Worm (Caenorhabditis elegans): ENCODE data around the gene epic-1.

Gene epic-1

DNA sequence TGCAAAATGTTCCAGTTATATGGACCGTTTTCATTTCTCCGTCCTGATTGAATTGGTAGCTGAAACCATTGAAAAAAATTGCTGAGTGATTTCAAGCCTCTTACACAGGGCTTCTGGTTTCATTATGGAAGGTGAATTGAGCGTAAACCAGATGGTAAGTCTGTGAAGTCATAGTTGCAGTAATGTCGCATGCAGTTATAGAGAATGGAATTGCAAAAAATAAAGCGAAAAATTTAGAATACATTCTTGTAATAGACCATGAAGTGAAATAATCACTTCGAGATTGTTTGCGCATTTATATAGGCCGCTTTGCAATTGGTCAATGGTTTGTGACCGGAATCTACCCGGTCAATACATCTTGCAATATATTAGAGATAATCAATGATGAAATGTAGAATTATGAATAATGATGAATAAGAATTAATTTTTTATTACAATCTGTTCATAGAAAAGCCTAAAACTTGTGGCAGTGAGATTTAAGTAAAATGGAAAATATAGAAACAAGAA lies 1.6 kb downstream of the epic-1 start, which contains the start of gene F11E6.4 (continued):
- TF ChIP-seq aha-1 (tag) (peak; percentile 67), set-16 (GFP tag; IDR thresholded peaks at IDR 0.05) (no peak), D1046.2 (GFP tag; IDR thresholded peaks at IDR 0.05) (no peak), tra-1 (GFP tag; IDR thresholded peaks at IDR 0.05) (peak; percentile 33; the same call in 1 of the 2 replicates), egl-43 (GFP tag; IDR thresholded peaks at IDR 0.05) (no peak), cey-2 (tag; optimal IDR thresholded peaks at IDR 0.05; ENCODE audit: borderline replicate concordance, insufficient read depth) (no peak), duxl-1 (tag; optimal IDR thresholded peaks at IDR 0.05; ENCODE audit: poor library complexity) (no peak), nhr-76 (tag; optimal IDR thresholded peaks at IDR 0.05) (no peak), egl-27 (tag; optimal IDR thresholded peaks at IDR 0.05) (no peak), madf-5 (GFP tag; IDR thresholded peaks at IDR 0.05) (no peak)

DNA sequence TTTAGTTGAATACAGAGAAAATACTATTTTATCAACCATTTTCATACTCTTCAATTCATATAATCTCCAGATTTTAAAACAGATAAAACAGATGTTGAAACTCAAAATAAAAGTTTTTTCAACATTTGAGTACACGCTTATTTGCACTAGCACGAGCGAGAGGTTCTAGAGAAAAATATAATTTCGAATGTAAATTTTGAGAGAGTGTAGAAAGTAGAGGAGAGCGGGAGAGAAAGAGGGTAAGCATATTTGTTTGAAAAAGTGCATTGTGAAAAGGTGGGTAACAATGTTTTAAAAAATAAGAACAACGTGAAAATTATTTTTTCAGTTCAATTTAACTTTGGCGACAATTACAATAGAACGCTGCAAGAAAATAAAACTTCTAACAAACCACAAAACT lies 3.9 kb downstream of the epic-1 start:
- no peak for TF ChIP-seq vab-7 (GFP tag; IDR thresholded peaks at IDR 0.05)
- TF ChIP-seq unc-130 (GFP tag; optimal IDR thresholded peaks at IDR 0.05), result no peak
- TF ChIP-seq aha-1 (tag), result peak; percentile 71
- TF ChIP-seq jun-1 (tag; optimal IDR thresholded peaks at IDR 0.05), result no peak
- TF ChIP-seq dmd-6 (GFP tag; IDR thresholded peaks at IDR 0.05), result no peak

DNA sequence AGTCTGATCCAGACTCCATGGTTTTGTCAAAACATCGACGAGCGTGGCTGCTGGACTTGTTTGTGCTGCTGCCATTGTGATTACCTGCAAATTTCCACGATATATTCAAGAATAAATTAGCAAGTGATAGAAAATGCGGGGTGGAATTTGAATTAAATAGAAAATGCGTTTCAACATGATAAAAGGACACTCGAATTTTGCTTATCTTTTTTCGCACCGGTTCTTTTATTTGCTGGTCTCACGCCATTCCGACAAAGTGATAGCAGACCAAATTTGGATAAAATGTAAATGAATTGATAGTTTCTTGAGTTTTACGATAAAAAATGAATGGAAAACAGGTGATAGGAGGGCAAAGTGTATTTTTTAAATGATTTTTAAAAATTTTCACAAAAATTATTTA lies 4.4 kb downstream of the epic-1 start, which contains the start of gene elo-2:
Gene elo-2, minus strand, starts transcription at position 84 of the 400 bp plus-strand sequence.
- TF ChIP-seq hlh-11 (tag; optimal IDR thresholded peaks at IDR 0.05) (peak; percentile 66), aha-1 (tag) (peak; percentile 91), dve-1 (tag; optimal IDR thresholded peaks at IDR 0.05; ENCODE audit: insufficient read depth) (peak; percentile 65), nhr-28 (tag; optimal IDR thresholded peaks at IDR 0.05) (peak; percentile 62), nhr-77 (tag; optimal IDR thresholded peaks at IDR 0.05) (peak; percentile 7), pqm-1 (tag; optimal IDR thresholded peaks at IDR 0.05) (peak; percentile 24), daf-16 (GFP tag; optimal IDR thresholded peaks at IDR 0.05) (no peak), daf-16 (tag; optimal IDR thresholded peaks at IDR 0.05) (peak; percentile 53), snpc-1.2 (GFP tag; IDR thresholded peaks at IDR 0.05) (no peak), php-3 (GFP tag; IDR thresholded peaks at IDR 0.05) (peak; percentile 65; the same call in 1 of the 2 replicates), dmd-6 (GFP tag; IDR thresholded peaks at IDR 0.05) (peak; percentile 72), nhr-11 (tag; optimal IDR thresholded peaks at IDR 0.05) (no peak)

DNA sequence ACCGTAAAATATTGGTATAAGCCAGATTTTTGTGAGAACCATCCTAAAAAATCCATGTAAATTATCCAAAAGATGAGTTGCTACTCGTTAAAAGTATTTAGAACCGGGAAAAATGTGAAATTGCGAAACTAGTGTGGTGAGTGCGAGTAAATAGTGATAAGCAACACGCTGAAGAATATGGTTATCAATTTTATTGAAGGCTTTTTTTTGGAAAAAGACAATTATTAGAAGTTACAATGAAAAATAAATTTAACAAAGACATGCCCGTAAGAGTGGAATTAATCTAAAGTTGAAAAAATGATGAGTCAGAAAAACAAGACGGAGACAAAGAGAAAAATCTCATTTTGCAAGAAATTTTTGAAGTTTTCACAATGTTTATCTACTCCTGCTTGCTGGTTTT lies 5.8 kb downstream of the epic-1 start, which contains the start of gene F11E6.6:
Gene F11E6.6, minus strand, starts transcription at position 101 of the 400 bp plus-strand sequence.
- peak; percentile 46 for TF ChIP-seq pqm-1 (tag; optimal IDR thresholded peaks at IDR 0.05)
- TF ChIP-seq spr-1 (tag; optimal IDR thresholded peaks at IDR 0.05), result no peak
- TF ChIP-seq nhr-77 (tag; optimal IDR thresholded peaks at IDR 0.05), result peak; percentile 23
- no peak for TF ChIP-seq daf-16 (GFP tag; optimal IDR thresholded peaks at IDR 0.05)
- peak; percentile 23 for TF ChIP-seq daf-16 (tag; optimal IDR thresholded peaks at IDR 0.05)
- 0 out of 2 replicates have a peak, but pooled peaks have one; percentile 8 for TF ChIP-seq dmd-6 (GFP tag; IDR thresholded peaks at IDR 0.05)

DNA sequence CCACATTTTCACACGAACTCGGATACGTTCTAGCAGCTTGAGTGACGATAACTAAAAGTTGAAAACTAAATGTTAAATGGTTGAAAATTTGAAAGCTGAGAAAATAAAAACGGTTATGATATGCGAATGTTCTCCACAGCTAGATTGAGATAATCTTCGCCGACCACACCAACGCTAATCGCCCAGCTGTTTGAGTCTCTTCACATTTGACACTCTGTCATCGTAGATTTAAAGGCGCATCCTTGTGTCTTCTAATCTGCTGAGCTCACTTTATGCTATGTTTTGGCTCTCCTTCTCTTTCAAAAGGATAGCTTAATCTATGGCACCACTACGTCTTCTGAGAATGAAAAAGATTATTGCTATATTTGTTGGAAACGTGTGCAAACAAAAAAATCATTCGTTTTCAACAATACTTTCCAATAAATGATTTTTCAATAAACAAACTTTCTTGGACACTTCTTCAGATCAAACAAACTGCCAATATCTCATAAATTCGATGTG lies 8.6 kb downstream of the epic-1 start, which contains the start of gene F11E6.10:
Gene F11E6.10, minus strand, starts transcription at position 51 of the 501 bp plus-strand sequence.
- TF ChIP-seq daf-16 (GFP tag; optimal IDR thresholded peaks at IDR 0.05), result no peak
- no peak for TF ChIP-seq daf-16 (tag; optimal IDR thresholded peaks at IDR 0.05)
- no peak for TF ChIP-seq arid-1 (GFP tag; conservative IDR thresholded peaks at IDR 0.05)
- no peak for TF ChIP-seq zip-11 (GFP tag; IDR thresholded peaks at IDR 0.05)
- no peak for TF ChIP-seq snpc-1.2 (GFP tag; IDR thresholded peaks at IDR 0.05)
- no peak for TF ChIP-seq lim-7 (GFP tag; IDR thresholded peaks at IDR 0.05)
- no peak for TF ChIP-seq Y75B8A.6 (GFP tag; IDR thresholded peaks at IDR 0.05)
- no peak for TF ChIP-seq spr-1 (tag; optimal IDR thresholded peaks at IDR 0.05)

DNA sequence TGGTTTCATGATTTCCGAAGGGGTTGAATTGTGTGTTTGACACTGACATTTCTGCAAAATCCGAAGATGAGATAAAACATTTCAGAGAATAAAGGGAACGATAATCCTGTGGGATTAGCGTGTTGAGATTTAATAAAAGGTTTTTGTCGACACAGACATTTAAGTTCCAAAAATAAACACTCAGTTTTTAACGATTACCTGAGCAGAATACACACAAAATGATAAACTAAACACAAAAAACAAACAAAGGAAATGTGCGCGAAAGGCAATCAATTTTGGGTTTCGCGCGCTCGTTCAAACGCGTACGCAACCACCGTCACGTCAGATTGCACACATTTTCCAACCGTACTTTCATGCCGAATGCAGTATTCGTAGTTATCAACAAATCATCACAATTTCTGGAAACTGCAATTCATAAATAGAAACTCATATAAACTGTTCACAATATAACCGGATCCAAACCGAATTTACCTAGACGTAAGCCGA lies 10.5 kb downstream of the epic-1 start, which contains the start of gene rif-1.1:
Gene rif-1.1, minus strand, starts transcription at position 51 of the 486 bp plus-strand sequence.
- TF ChIP-seq egl-27 (tag; optimal IDR thresholded peaks at IDR 0.05), result no peak
- peak in 1 of 2 experiments; percentile 79 for TF ChIP-seq unc-62 (GFP tag; optimal IDR thresholded peaks at IDR 0.05 in 1 of 2)
- no peak for TF ChIP-seq unc-62 (tag; optimal IDR thresholded peaks at IDR 0.05)
- no peak for TF ChIP-seq Y105C5A.15 (GFP tag; IDR thresholded peaks at IDR 0.05)
- TF ChIP-seq nhr-77 (tag; optimal IDR thresholded peaks at IDR 0.05), result no peak
- TF ChIP-seq ctbp-1 (GFP tag; IDR thresholded peaks at IDR 0.05), result no peak
- TF ChIP-seq tag-97 (GFP tag; IDR thresholded peaks at IDR 0.05), result no peak
- no peak for TF ChIP-seq mdt-29 (GFP tag; IDR thresholded peaks at IDR 0.05)
- peak in 1 of 2 experiments; percentile 85 for TF ChIP-seq lsy-2 (tag; optimal IDR thresholded peaks at IDR 0.05)
- TF ChIP-seq attf-4 (tag; optimal IDR thresholded peaks at IDR 0.05), result no peak
- no peak for TF ChIP-seq mxl-2 (GFP tag; conservative IDR thresholded peaks at IDR 0.05)
- TF ChIP-seq ceh-82 (tag; optimal IDR thresholded peaks at IDR 0.05), result no peak
- TF ChIP-seq nhr-28 (tag; optimal IDR thresholded peaks at IDR 0.05), result peak; percentile 75
- TF ChIP-seq tra-1 (GFP tag; IDR thresholded peaks at IDR 0.05), result no peak
- TF ChIP-seq dpl-1 (GFP tag; optimal IDR thresholded peaks at IDR 0.05), result peak; percentile 84

All from whole organism, L4 larva.